Fruit fly (Drosophila melanogaster): ENCODE data around the gene CG42834.

The CG42834 gene

DNA sequence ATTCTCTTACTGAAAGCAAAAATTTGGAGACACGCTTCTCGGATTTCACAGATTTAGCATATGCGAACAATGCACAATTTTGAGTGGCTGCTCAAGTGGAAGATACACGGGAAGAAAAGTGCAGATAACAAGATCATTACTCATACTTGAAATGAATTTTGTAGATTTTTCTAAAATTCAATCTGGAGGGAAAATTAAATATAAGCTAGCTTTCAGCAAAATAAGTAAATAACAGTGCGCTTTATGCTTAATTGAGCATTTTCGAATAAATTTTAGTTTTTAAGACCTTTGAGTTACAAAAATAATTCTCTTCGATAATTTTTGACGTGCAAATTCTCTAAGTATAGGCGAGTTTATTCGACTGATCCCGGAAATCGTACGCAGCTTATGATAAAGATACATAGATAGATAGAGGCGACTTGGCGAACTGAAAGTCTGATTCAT is 17.9 kb upstream of the CG42834 start:
- TF ChIP-seq CG7045 (GFP tag; optimal IDR thresholded peaks at IDR 0.05) (peak; percentile 61), CG14711 (tag; optimal IDR thresholded peaks at IDR 0.05) (peak; percentile 52), CG7101 (tag; optimal IDR thresholded peaks at IDR 0.05) (peak; percentile 35), Hr96 (GFP tag; optimal IDR thresholded peaks at IDR 0.05) (no peak), CG1620 (GFP tag; optimal IDR thresholded peaks at IDR 0.05) (no peak), CG5204 (GFP tag; optimal IDR thresholded peaks at IDR 0.05) (no peak), pad (GFP tag; optimal IDR thresholded peaks at IDR 0.05) (peak; percentile 30), Crg-1 (GFP tag; optimal IDR thresholded peaks at IDR 0.05) (no peak), tj (GFP tag; optimal IDR thresholded peaks at IDR 0.05) (peak; percentile 90), CG33017 (tag; optimal IDR thresholded peaks at IDR 0.05) (no peak), CG11617 (GFP tag; optimal IDR thresholded peaks at IDR 0.05) (no peak), bab1 (GFP tag; optimal IDR thresholded peaks at IDR 0.05) (peak; percentile 52), Clk (GFP tag; optimal IDR thresholded peaks at IDR 0.05) (no peak), toe (GFP tag; optimal IDR thresholded peaks at IDR 0.05) (peak; percentile 4), cic (GFP tag; optimal IDR thresholded peaks at IDR 0.05) (no peak), CG12768 (GFP tag; optimal IDR thresholded peaks at IDR 0.05) (peak; percentile 31), Mnt (GFP tag; optimal IDR thresholded peaks at IDR 0.05) (no peak), kay (GFP tag; ENCODE audit: borderline replicate concordance) (no peak), cnc (optimal IDR thresholded peaks at IDR 0.05) (no peak), ovo (GFP tag; optimal IDR thresholded peaks at IDR 0.05) (no peak)

DNA sequence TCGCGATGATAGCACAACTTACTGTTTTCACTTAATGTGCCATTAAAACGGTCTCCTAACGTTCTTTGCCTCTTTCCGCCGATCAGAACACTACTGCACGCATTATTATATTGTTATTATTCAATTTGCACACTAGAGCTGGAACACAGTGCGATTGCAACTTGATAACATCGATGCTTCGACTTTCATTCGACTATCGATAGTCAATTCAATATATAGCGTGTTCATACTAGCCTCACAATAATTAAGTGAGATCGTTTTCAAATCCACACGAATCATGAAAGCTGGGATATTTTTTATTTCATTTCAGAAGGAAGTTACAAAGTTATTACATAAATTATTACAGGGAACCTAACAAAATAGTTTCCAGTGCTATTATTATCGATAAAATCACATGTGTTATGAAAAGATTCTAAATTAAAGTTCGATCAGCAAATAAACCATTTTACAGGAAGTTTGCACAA is 17.2 kb upstream of the CG42834 start:
- TF ChIP-seq Clk (GFP tag; optimal IDR thresholded peaks at IDR 0.05) (no peak), CG11617 (GFP tag; optimal IDR thresholded peaks at IDR 0.05) (peak; percentile 1), CG1620 (GFP tag; optimal IDR thresholded peaks at IDR 0.05) (peak; percentile 7), Crg-1 (GFP tag; optimal IDR thresholded peaks at IDR 0.05) (peak; percentile 44), CG12768 (GFP tag; optimal IDR thresholded peaks at IDR 0.05) (no peak), toe (GFP tag; optimal IDR thresholded peaks at IDR 0.05) (peak; percentile 38), CG7045 (GFP tag; optimal IDR thresholded peaks at IDR 0.05) (no peak), CG14711 (tag; optimal IDR thresholded peaks at IDR 0.05) (peak; percentile 22), Hr96 (GFP tag; optimal IDR thresholded peaks at IDR 0.05) (peak; percentile 56), cic (GFP tag; optimal IDR thresholded peaks at IDR 0.05) (no peak), bab1 (GFP tag; optimal IDR thresholded peaks at IDR 0.05) (peak; percentile 45), Mnt (GFP tag; optimal IDR thresholded peaks at IDR 0.05) (peak; percentile 31), kay (GFP tag; ENCODE audit: borderline replicate concordance) (peak; percentile 89), CG5204 (GFP tag; optimal IDR thresholded peaks at IDR 0.05) (peak; percentile 78), tj (GFP tag; optimal IDR thresholded peaks at IDR 0.05) (no peak), CG7101 (tag; optimal IDR thresholded peaks at IDR 0.05) (peak; percentile 48), CG33017 (tag; optimal IDR thresholded peaks at IDR 0.05) (peak; percentile 28), pad (GFP tag; optimal IDR thresholded peaks at IDR 0.05) (no peak), cnc (optimal IDR thresholded peaks at IDR 0.05) (no peak), ovo (GFP tag; optimal IDR thresholded peaks at IDR 0.05) (peak; percentile 20)

DNA sequence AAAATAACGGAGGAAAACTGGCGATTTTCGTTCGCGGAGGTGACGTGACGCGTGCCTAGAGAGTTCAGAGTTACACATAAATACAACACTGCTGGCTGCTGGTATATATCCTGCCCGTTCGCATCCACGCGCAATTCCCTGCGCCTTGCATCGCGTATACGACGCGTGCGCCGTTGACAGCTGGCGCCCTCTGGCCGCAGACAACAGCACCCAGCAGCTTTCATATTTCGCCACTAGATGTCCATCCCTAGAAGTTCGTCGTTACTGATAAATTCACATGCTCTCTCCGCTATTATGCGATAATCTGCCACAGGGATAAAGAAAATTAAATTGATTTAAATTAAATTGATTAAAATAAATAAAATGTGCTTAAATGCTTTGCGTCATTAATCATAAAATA is 16.1 kb upstream of the CG42834 start, which contains the start of gene Sur-8:
TSS of gene Sur-8 (minus strand) at position 82 of the 400 bp plus-strand sequence.
- TF ChIP-seq CG7045 (GFP tag; optimal IDR thresholded peaks at IDR 0.05) (peak; percentile 30), Mnt (GFP tag; optimal IDR thresholded peaks at IDR 0.05) (peak; percentile 36), cnc (optimal IDR thresholded peaks at IDR 0.05) (no peak), CG11617 (GFP tag; optimal IDR thresholded peaks at IDR 0.05) (no peak), Crg-1 (GFP tag; optimal IDR thresholded peaks at IDR 0.05) (no peak), Hr96 (GFP tag; optimal IDR thresholded peaks at IDR 0.05) (peak; percentile 74), Clk (GFP tag; optimal IDR thresholded peaks at IDR 0.05) (no peak), CG14711 (tag; optimal IDR thresholded peaks at IDR 0.05) (no peak), CG12768 (GFP tag; optimal IDR thresholded peaks at IDR 0.05) (no peak), toe (GFP tag; optimal IDR thresholded peaks at IDR 0.05) (peak; percentile 35), ovo (GFP tag; optimal IDR thresholded peaks at IDR 0.05) (peak; percentile 42), bab1 (GFP tag; optimal IDR thresholded peaks at IDR 0.05) (no peak), cic (GFP tag; optimal IDR thresholded peaks at IDR 0.05) (no peak), CG7101 (tag; optimal IDR thresholded peaks at IDR 0.05) (no peak), CG1620 (GFP tag; optimal IDR thresholded peaks at IDR 0.05) (peak; percentile 62), CG33017 (tag; optimal IDR thresholded peaks at IDR 0.05) (no peak), pad (GFP tag; optimal IDR thresholded peaks at IDR 0.05) (peak; percentile 32), kay (GFP tag; ENCODE audit: borderline replicate concordance) (no peak), CG5204 (GFP tag; optimal IDR thresholded peaks at IDR 0.05) (peak; percentile 33), tj (GFP tag; optimal IDR thresholded peaks at IDR 0.05) (no peak)

DNA sequence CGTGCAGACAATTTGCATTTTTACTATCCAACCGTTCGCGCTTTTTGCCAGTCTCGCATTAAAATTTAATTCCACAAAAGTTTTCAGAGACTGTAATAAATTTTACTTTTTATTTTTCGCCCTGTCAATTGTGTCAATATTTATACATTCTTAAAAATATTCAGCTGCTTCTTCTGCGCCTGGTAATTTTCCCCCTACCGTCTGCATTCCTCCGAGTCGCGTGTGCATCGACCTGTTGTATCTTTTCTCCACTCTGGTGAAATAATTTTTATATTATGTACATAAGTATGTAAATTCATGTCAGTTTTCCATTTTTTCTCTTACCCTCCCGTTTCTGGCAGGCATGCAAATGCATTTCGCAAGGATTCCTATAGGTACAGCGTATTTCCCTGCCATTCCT is 15.4 kb upstream of the CG42834 start, which contains the start of gene CG34279:
TSS of gene CG34279 (minus strand) at position 101 of the 400 bp plus-strand sequence.
- no peak for TF ChIP-seq Mnt (GFP tag; optimal IDR thresholded peaks at IDR 0.05)
- no peak for TF ChIP-seq CG33017 (tag; optimal IDR thresholded peaks at IDR 0.05)
- no peak for TF ChIP-seq CG1620 (GFP tag; optimal IDR thresholded peaks at IDR 0.05)
- no peak for TF ChIP-seq Crg-1 (GFP tag; optimal IDR thresholded peaks at IDR 0.05)
- no peak for TF ChIP-seq bab1 (GFP tag; optimal IDR thresholded peaks at IDR 0.05)
- TF ChIP-seq ovo (GFP tag; optimal IDR thresholded peaks at IDR 0.05), result no peak
- no peak for TF ChIP-seq CG5204 (GFP tag; optimal IDR thresholded peaks at IDR 0.05)
- TF ChIP-seq kay (GFP tag; ENCODE audit: borderline replicate concordance), result no peak
- TF ChIP-seq CG11617 (GFP tag; optimal IDR thresholded peaks at IDR 0.05), result no peak
- no peak for TF ChIP-seq CG14711 (tag; optimal IDR thresholded peaks at IDR 0.05)
- TF ChIP-seq cic (GFP tag; optimal IDR thresholded peaks at IDR 0.05), result no peak
- no peak for TF ChIP-seq Hr96 (GFP tag; optimal IDR thresholded peaks at IDR 0.05)
- no peak for TF ChIP-seq CG7101 (tag; optimal IDR thresholded peaks at IDR 0.05)
- TF ChIP-seq CG7045 (GFP tag; optimal IDR thresholded peaks at IDR 0.05), result no peak
- TF ChIP-seq CG12768 (GFP tag; optimal IDR thresholded peaks at IDR 0.05), result no peak

DNA sequence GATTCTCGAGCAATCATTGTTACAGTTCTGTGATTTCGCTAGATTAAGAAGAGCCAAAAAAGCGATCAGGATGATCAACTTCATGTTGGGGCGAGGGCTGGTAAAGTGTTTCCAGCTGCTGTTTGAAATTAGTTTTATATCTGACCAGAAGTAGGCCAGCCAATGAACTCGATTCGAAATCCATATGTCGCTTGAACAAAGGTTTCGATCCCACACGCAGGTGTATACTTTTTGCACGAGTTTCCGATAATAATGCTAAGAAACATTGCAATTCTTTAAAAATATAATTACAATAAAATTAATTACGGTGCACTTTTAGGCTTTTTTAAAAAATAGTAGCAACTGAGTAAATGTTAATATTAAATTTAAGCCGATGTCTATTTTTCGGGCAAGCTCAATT is 14.9 kb upstream of the CG42834 start, which contains the start of gene CG34280:
TSS of gene CG34280 (minus strand) at position 101 of the 400 bp plus-strand sequence.
- no peak for TF ChIP-seq CG5204 (GFP tag; optimal IDR thresholded peaks at IDR 0.05)
- TF ChIP-seq kay (GFP tag; ENCODE audit: borderline replicate concordance), result peak; percentile 58

Measured in whole organism, adult.